Worm (Caenorhabditis elegans): Measurements from ENCODE around the gene R07E4.1.
A peak's percentile ranks its signal among the peaks of the same experiment; 100 is the strongest.

The R07E4.1 gene

DNA sequence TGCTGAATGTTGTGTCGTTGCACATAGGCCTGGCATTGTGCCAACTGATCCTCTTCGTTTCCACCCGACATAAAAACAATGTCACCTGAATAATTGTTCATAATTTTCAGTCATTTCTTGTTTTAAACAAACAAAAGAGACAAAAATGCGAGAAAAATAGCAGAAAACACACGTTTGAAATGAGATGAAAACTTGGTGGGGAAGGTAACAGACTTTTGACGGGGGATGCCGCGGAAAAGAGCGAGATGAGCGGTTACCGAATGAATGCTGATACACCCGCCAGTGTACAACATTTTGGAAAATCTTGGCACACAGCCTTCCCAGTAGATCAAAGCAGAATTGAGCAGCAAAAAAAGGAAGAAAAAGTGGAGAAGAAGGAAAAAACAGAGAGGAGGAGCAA is 18.8 kb downstream of the R07E4.1 start, which contains the start of gene kin-2:
Gene kin-2, minus strand, starts transcription at position 101 of the 400 bp plus-strand sequence.
- TF ChIP-seq gei-8 (GFP tag; optimal IDR thresholded peaks at IDR 0.05) (no peak), zfp-3 (GFP tag; conservative IDR thresholded peaks at IDR 0.05) (no peak), D1046.2 (GFP tag; IDR thresholded peaks at IDR 0.05) (no peak), vab-7 (GFP tag; IDR thresholded peaks at IDR 0.05) (no peak), daf-16 (GFP tag; optimal IDR thresholded peaks at IDR 0.05) (no peak), daf-16 (tag; optimal IDR thresholded peaks at IDR 0.05) (no peak), unc-130 (GFP tag; optimal IDR thresholded peaks at IDR 0.05) (no peak), ctbp-1 (GFP tag; IDR thresholded peaks at IDR 0.05) (no peak), F44E2.7 (GFP tag; IDR thresholded peaks at IDR 0.05) (no peak), spr-1 (tag; optimal IDR thresholded peaks at IDR 0.05) (no peak), Y75B8A.6 (GFP tag; IDR thresholded peaks at IDR 0.05) (no peak), dpl-1 (GFP tag; optimal IDR thresholded peaks at IDR 0.05) (no peak), dmd-9 (GFP tag; IDR thresholded peaks at IDR 0.05) (no peak), ZK337.2 (GFP tag; IDR thresholded peaks at IDR 0.05) (no peak), lin-15B (tag; optimal IDR thresholded peaks at IDR 0.05) (no peak), lin-13 (GFP tag; optimal IDR thresholded peaks at IDR 0.05) (no peak), mdt-29 (GFP tag; IDR thresholded peaks at IDR 0.05) (no peak), tag-97 (GFP tag; IDR thresholded peaks at IDR 0.05) (no peak), hlh-30 (tag; optimal IDR thresholded peaks at IDR 0.05; ENCODE audit: insufficient read depth) (no peak), nhr-48 (tag; optimal IDR thresholded peaks at IDR 0.05) (no peak), nhr-102 (tag; optimal IDR thresholded peaks at IDR 0.05) (no peak)

DNA sequence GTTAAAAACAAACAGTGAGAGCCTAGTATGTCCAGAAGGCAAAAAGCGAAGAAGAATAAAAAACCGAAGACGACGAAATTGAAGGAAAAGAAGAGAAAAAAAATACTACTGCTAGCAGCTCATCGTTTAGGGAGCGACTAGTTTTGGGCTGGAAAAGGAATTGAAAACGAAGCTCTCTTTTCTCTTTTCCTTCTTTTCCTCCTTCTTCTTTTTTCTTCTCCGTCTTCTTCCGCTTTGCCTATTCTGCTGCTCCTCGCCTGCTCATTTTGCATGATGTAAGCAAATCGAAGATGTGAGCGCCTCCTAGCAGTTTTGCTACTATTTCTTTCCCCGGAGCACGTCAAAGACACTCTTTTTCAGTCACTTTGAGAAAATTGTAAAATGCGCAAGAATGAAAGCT is 22.8 kb downstream of the R07E4.1 start:
- TF ChIP-seq daf-8 (GFP tag; IDR thresholded peaks at IDR 0.05) (no peak), lsy-2 (tag; optimal IDR thresholded peaks at IDR 0.05) (peak in 1 of 2 experiments; percentile 3), F10B5.3 (tag; optimal IDR thresholded peaks at IDR 0.05) (no peak), hmg-1.1 (GFP tag; IDR thresholded peaks at IDR 0.05) (0 out of 2 replicates have a peak, but pooled peaks have one; percentile 33), aha-1 (tag) (peak; percentile 88), madf-9 (GFP tag; conservative IDR thresholded peaks at IDR 0.05) (no peak), pha-4 (GFP tag; IDR thresholded peaks at IDR 0.05) (peak; percentile 25; the same call in 1 of the 2 replicates), pha-4 (tag; optimal IDR thresholded peaks at IDR 0.05) (no peak), set-16 (GFP tag; IDR thresholded peaks at IDR 0.05) (peak; percentile 63; the same call in 1 of the 2 replicates)

DNA sequence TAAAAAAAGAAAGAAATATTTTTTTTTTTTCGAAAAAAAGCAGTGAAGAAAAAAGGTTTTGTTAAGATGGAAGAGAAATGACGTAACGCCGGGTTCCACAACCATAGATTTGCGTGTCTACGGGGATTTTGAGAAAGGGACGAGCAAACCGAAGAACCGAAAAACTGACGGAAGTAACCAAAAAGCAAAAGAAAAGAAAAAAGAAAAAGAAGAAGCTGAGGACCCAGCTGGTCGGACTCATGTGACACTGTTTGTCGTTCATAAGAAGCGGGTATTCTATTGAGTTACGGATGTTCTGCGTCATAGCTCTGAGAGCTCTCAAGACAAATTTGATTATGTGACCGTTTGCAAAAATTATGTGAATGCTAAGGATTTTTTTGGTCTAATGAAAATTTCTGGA is 23.9 kb downstream of the R07E4.1 start:
- TF ChIP-seq lin-39 (tag; optimal IDR thresholded peaks at IDR 0.05): peak; percentile 13
- TF ChIP-seq saeg-2 (GFP tag; IDR thresholded peaks at IDR 0.05): 0 out of 2 replicates have a peak, but pooled peaks have one; percentile 33
- peak; percentile 25 for TF ChIP-seq mes-2 (tag; optimal IDR thresholded peaks at IDR 0.05; ENCODE audit: poor library complexity, severe bottlenecking)
- peak; percentile 7 to 53 for TF ChIP-seq lsy-2 (tag; optimal IDR thresholded peaks at IDR 0.05)
- TF ChIP-seq F26F4.8 (GFP tag; conservative IDR thresholded peaks at IDR 0.05): no peak
- TF ChIP-seq egl-27 (tag; optimal IDR thresholded peaks at IDR 0.05): no peak
- TF ChIP-seq ctbp-1 (GFP tag; IDR thresholded peaks at IDR 0.05): peak; percentile 53
- no peak for TF ChIP-seq snpc-4 (tag; optimal IDR thresholded peaks at IDR 0.05)
- no peak for TF ChIP-seq ceh-62 (tag; optimal IDR thresholded peaks at IDR 0.05)
- TF ChIP-seq hlh-11 (tag; optimal IDR thresholded peaks at IDR 0.05): peak; percentile 50
- peak in 1 of 2 experiments; percentile 97 for TF ChIP-seq unc-62 (GFP tag; optimal IDR thresholded peaks at IDR 0.05 in 1 of 2)
- no peak for TF ChIP-seq unc-62 (tag; optimal IDR thresholded peaks at IDR 0.05)
- TF ChIP-seq mep-1 (tag; optimal IDR thresholded peaks at IDR 0.05): peak; percentile 52
- no peak for TF ChIP-seq lin-15B (tag; optimal IDR thresholded peaks at IDR 0.05)
- peak; percentile 76; the same call in 1 of the 2 replicates for TF ChIP-seq ceh-20 (GFP tag; IDR thresholded peaks at IDR 0.05)
- TF ChIP-seq hlh-30 (tag; optimal IDR thresholded peaks at IDR 0.05; ENCODE audit: insufficient read depth): peak; percentile 63
- no peak for TF ChIP-seq mxl-2 (GFP tag; conservative IDR thresholded peaks at IDR 0.05)
- TF ChIP-seq aha-1 (tag): peak; percentile 34
- TF ChIP-seq dmd-6 (GFP tag; IDR thresholded peaks at IDR 0.05): 0 out of 2 replicates have a peak, but pooled peaks have one; percentile 14
- TF ChIP-seq spr-3 (GFP tag; optimal IDR thresholded peaks at IDR 0.05): no peak
- TF ChIP-seq ceh-28 (tag; optimal IDR thresholded peaks at IDR 0.05): no peak
- TF ChIP-seq hmg-1.1 (GFP tag; IDR thresholded peaks at IDR 0.05): peak; percentile 31; the same call in 1 of the 2 replicates
- peak; percentile 21; the same call in 1 of the 2 replicates for TF ChIP-seq set-16 (GFP tag; IDR thresholded peaks at IDR 0.05)

Measured in whole organism, L4 larva.